Fruit fly (Drosophila melanogaster) whole organism, pupa: ENCODE data around the gene CG7653.

Source experiments
- CG10348 ChIP-seq: fragments of 200-800 bp; sonication (Bioruptor generic); IDR thresholded peaks from 2 replicates; pipeline ENCODE4 v1.3.6; 2022; ENCODE audit warnings: missing biosample characterization, missing genetic modification characterization
- CG12605 ChIP-seq: fragments of 200-800 bp; sonication (Bioruptor generic); IDR thresholded peaks from 2 replicates; pipeline ENCODE4 v1.3.6; 2022; ENCODE audit warnings: missing biosample characterization, missing genetic modification characterization
- CG13204 ChIP-seq: fragments of 200-800 bp; sonication (Bioruptor generic); optimal IDR thresholded peaks from 2 replicates; lab custom pipeline; 2018; ENCODE audit warnings: missing biosample characterization, mild to moderate bottlenecking, missing genetic modification characterization, moderate library complexity
- CG14655 ChIP-seq: fragments of 200-800 bp; sonication (Bioruptor generic); optimal IDR thresholded peaks from 3 replicates; lab custom pipeline; 2017; ENCODE audit warnings: mild to moderate bottlenecking, missing biosample characterization, missing genetic modification reagents, missing genetic modification characterization
- CG15710 ChIP-seq: fragments of 200-800 bp; sonication (Bioruptor generic); optimal IDR thresholded peaks from 2 replicates; lab custom pipeline; 2018; ENCODE audit warnings: missing biosample characterization, mild to moderate bottlenecking, missing genetic modification characterization, moderate library complexity
- CG17806 ChIP-seq: fragments of 200-800 bp; sonication (Bioruptor generic); optimal IDR thresholded peaks from 2 replicates; lab custom pipeline; 2018; ENCODE audit warnings: missing biosample characterization, mild to moderate bottlenecking, missing genetic modification characterization, moderate library complexity
- CG32121 ChIP-seq: fragments of 200-800 bp; sonication (Bioruptor generic); IDR thresholded peaks from 2 replicates; pipeline ENCODE4 v1.3.6; 2022; ENCODE audit warnings: missing biosample characterization, missing genetic modification characterization
- CG34367 ChIP-seq: fragments of 200-800 bp; sonication (Bioruptor generic); optimal IDR thresholded peaks from 2 replicates; lab custom pipeline; 2018; ENCODE audit warnings: missing biosample characterization, mild to moderate bottlenecking, missing genetic modification characterization
- CG4496 ChIP-seq: fragments of 200-800 bp; sonication (Bioruptor generic); IDR thresholded peaks from 3 replicates; pipeline ENCODE4 v1.3.6; 2022; ENCODE audit warnings: missing biosample characterization, missing genetic modification characterization
- CG8159 ChIP-seq: fragments of 200-800 bp; sonication (Bioruptor generic); optimal IDR thresholded peaks from 3 replicates; lab custom pipeline; 2018; ENCODE audit warnings: missing biosample characterization, mild to moderate bottlenecking, missing genetic modification characterization, moderate library complexity
- CG8301 ChIP-seq: fragments of 200-800 bp; sonication (Bioruptor generic); optimal IDR thresholded peaks from 2 replicates; lab custom pipeline; 2018; ENCODE audit warnings: missing biosample characterization, mild to moderate bottlenecking, missing genetic modification characterization
- CG9948 ChIP-seq: fragments of 200-800 bp; sonication (Bioruptor generic); optimal IDR thresholded peaks from 2 replicates; lab custom pipeline; 2018; ENCODE audit warnings: missing biosample characterization, mild to moderate bottlenecking, missing genetic modification characterization, moderate library complexity
- D1 ChIP-seq: fragments of 200-800 bp; sonication (Bioruptor generic); optimal IDR thresholded peaks from 2 replicates; lab custom pipeline; 2018; ENCODE audit warnings: missing biosample characterization, mild to moderate bottlenecking, missing genetic modification characterization, moderate library complexity
- EcR ChIP-seq: fragments of 200-800 bp; sonication (Bioruptor generic); optimal IDR thresholded peaks from 3 replicates; lab custom pipeline; 2019; ENCODE audit warnings: missing biosample characterization, missing genetic modification characterization, mild to moderate bottlenecking, moderate library complexity, missing genetic modification reagents
- Ets98B ChIP-seq: fragments of 200-800 bp; sonication (Bioruptor generic); IDR thresholded peaks from 2 replicates; pipeline ENCODE4 v1.3.6; 2022; ENCODE audit warnings: missing biosample characterization, missing genetic modification characterization
- Pif1A ChIP-seq: fragments of 200-800 bp; sonication (Bioruptor generic); optimal IDR thresholded peaks from 3 replicates; lab custom pipeline; 2016; ENCODE audit warnings: missing biosample characterization, missing genetic modification characterization
- Pif1B ChIP-seq: fragments of 200-800 bp; sonication (Bioruptor generic); optimal IDR thresholded peaks from 3 replicates; lab custom pipeline; 2016; ENCODE audit warnings: missing biosample characterization, missing genetic modification characterization
- Snoo ChIP-seq: fragments of 200-800 bp; sonication (Bioruptor generic); optimal IDR thresholded peaks from 3 replicates; lab custom pipeline; 2017; ENCODE audit warnings: missing biosample characterization, mild to moderate bottlenecking, missing genetic modification characterization, inconsistent platforms
- fd96Ca ChIP-seq: fragments of 200-800 bp; sonication (Bioruptor generic); IDR thresholded peaks from 3 replicates; pipeline ENCODE4 v1.3.6; 2022; ENCODE audit warnings: missing biosample characterization, missing genetic modification characterization
- gl ChIP-seq: fragments of 200-800 bp; sonication (Bioruptor generic); optimal IDR thresholded peaks from 2 replicates; lab custom pipeline; 2018; ENCODE audit warnings: missing biosample characterization, mild to moderate bottlenecking, missing genetic modification characterization
- rn ChIP-seq: fragments of 200-800 bp; sonication (Bioruptor generic); IDR thresholded peaks from 2 replicates; pipeline ENCODE4 v1.3.6; 2022; ENCODE audit warnings: missing biosample characterization, missing genetic modification characterization

CG7653 gene

dm6 chr2L:15911591-15912007 is 31.6 kb upstream of the CG7653 start:
- peak; percentile 60 for TF ChIP-seq CG13204 (GFP tag; lab: Kevin White, UChicago)
- no peak for TF ChIP-seq CG12605 (GFP tag; lab: Robert Waterston, UW)
- peak; percentile 100 for TF ChIP-seq EcR

- peak; percentile 90 for TF ChIP-seq CG12605 (GFP tag; lab: Robert Waterston, UW)
- peak; percentile 93 for TF ChIP-seq CG9948
- peak; percentile 81 for TF ChIP-seq CG13204 (GFP tag; lab: Kevin White, UChicago)
- TF ChIP-seq Snoo (tag; lab: Kevin White, UChicago) = peak; percentile 95
- TF ChIP-seq D1 (tag; lab: Kevin White, UChicago) = peak; percentile 88
- TF ChIP-seq CG4496 (GFP tag; lab: Robert Waterston, UW) = peak; percentile 94
- TF ChIP-seq CG15710 = peak; percentile 92
- TF ChIP-seq Pif1A (GFP tag; lab: Kevin White, UChicago) = peak; percentile 96
- TF ChIP-seq CG34367 (tag; lab: Kevin White, UChicago) = peak; percentile 96
- peak; percentile 90 for TF ChIP-seq gl (tag; lab: Kevin White, UChicago)
- TF ChIP-seq fd96Ca (GFP tag; lab: Robert Waterston, UW) = peak; percentile 88
- TF ChIP-seq rn (GFP tag; lab: Robert Waterston, UW) = peak; percentile 81
- TF ChIP-seq EcR = no peak
- TF ChIP-seq CG10348 (GFP tag; lab: Robert Waterston, UW) = peak; percentile 80
- TF ChIP-seq Pif1B (GFP tag; lab: Kevin White, UChicago) = peak; percentile 96
- peak; percentile 91 for TF ChIP-seq Ets98B (GFP tag; lab: Robert Waterston, UW)
- peak; percentile 95 for TF ChIP-seq CG8159 (tag; lab: Kevin White, UChicago)
- peak; percentile 93 for TF ChIP-seq CG17806
- TF ChIP-seq CG32121 (GFP tag; lab: Robert Waterston, UW) = peak; percentile 94
- peak; percentile 79 for TF ChIP-seq CG14655 (GFP tag; lab: Kevin White, UChicago)
- TF ChIP-seq CG8301 (tag; lab: Kevin White, UChicago) = peak; percentile 83
These were observed 31.1 kb upstream of the CG7653 start for dm6 chr2L:15910937-15911590.

dm6 chr2L:15909826-15910225 is 29.9 kb upstream of the CG7653 start:
- TF ChIP-seq EcR (peak; percentile 83), CG8301 (tag; lab: Kevin White, UChicago) (no peak)

- TF ChIP-seq CG15710 (peak; percentile 83), fd96Ca (GFP tag; lab: Robert Waterston, UW) (no peak), CG17806 (peak; percentile 73), CG8159 (tag; lab: Kevin White, UChicago) (peak; percentile 84), D1 (tag; lab: Kevin White, UChicago) (peak; percentile 34), CG9948 (peak; percentile 84), Snoo (tag; lab: Kevin White, UChicago) (no peak), rn (GFP tag; lab: Robert Waterston, UW) (no peak), CG13204 (GFP tag; lab: Kevin White, UChicago) (no peak), Pif1A (GFP tag; lab: Kevin White, UChicago) (peak; percentile 60), CG34367 (tag; lab: Kevin White, UChicago) (peak; percentile 61), CG14655 (GFP tag; lab: Kevin White, UChicago) (no peak)
These were observed 29.3 kb upstream of the CG7653 start for dm6 chr2L:15909277-15909674.

dm6 chr2L:15908496-15909276 is 28.7 kb upstream of the CG7653 start:
- no peak for TF ChIP-seq CG10348 (GFP tag; lab: Robert Waterston, UW)
- peak; percentile 98 for TF ChIP-seq EcR

dm6 chr2L:15908086-15908485 is 28.1 kb upstream of the CG7653 start:
- TF ChIP-seq CG4496 (GFP tag; lab: Robert Waterston, UW) (no peak), CG13204 (GFP tag; lab: Kevin White, UChicago) (peak; percentile 63), EcR (peak; percentile 65)

- TF ChIP-seq CG13204 (GFP tag; lab: Kevin White, UChicago) = no peak
- peak; percentile 17 for TF ChIP-seq EcR
- TF ChIP-seq CG12605 (GFP tag; lab: Robert Waterston, UW) = no peak
- TF ChIP-seq, all 21 proteins: peak for 1
These were observed 27.4 kb upstream of the CG7653 start for dm6 chr2L:15907358-15907757.
